Worm (Caenorhabditis elegans) whole organism, early embryonic: ENCODE results near the gene F26F12.8.

Experiments used
- hmbx-1 ChIP-seq: sonication (generic microtip); optimal IDR thresholded peaks from 2 replicates; lab custom pipeline; 2016; ENCODE audit warnings: mild to moderate bottlenecking, missing genetic modification characterization, missing compliant biosample characterization
- tbx-37 ChIP-seq: fragments of 200-800 bp; sonication (Bioruptor generic); conservative IDR thresholded peaks from 2 replicates; pipeline ENCODE4 v1.3.6; 2022; ENCODE audit warnings: missing genetic modification reagents, missing genetic modification characterization, missing compliant biosample characterization

- TF ChIP-seq tbx-37 = no peak
- TF ChIP-seq hmbx-1 (tag; lab: Kevin White, UChicago) = no peak
Observed at ce11 chrV:5831253-5831652, 31.1 kb downstream of the F26F12.8 start.
